Worm (Caenorhabditis elegans): ENCODE measurements around the gene T27E4.1.

DNA sequence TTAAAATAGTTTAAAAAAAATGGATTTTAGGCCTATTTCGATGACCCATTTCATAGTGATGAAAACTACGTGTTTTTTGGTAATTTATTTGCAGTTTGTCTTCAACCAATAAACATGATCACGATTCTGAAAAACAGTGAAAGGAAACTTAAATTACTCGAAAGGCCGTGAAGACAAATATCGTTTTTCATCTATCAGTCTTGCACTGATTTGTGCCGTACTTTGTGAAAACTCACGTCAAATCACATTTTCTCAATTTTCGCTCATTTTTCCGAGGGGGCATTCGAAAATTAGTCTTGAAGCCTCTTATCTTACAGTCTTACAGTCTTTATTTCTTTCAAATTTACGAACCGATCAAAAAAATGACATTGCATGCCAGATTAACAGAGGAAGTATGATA is 33.5 kb upstream of the T27E4.1 start, which contains the start of gene C25E10.11:
- TF ChIP-seq unc-55 (GFP tag; optimal IDR thresholded peaks at IDR 0.05) (no peak), egl-27 (tag; optimal IDR thresholded peaks at IDR 0.05) (no peak), dmd-4 (tag; optimal IDR thresholded peaks at IDR 0.05) (no peak), skn-1 (tag; optimal IDR thresholded peaks at IDR 0.05) (no peak), lin-13 (GFP tag; optimal IDR thresholded peaks at IDR 0.05) (no peak), nhr-23 (tag; optimal IDR thresholded peaks at IDR 0.05) (no peak), ztf-11 (tag; optimal IDR thresholded peaks at IDR 0.05) (no peak)

Data from whole organism, L2 larva.